Fruit fly (Drosophila melanogaster) Kc167 (cell line): ENCODE data around the gene Cubn.

Experiments used
- h ChIP-seq: fragments of >200 bp; optimal IDR thresholded peaks from 3 replicates; lab custom pipeline; 2018; ENCODE audit warnings: missing external identifiers
- insv ChIP-seq: fragments of >200 bp; optimal IDR thresholded peaks from 3 replicates; lab custom pipeline; 2018; ENCODE audit warnings: missing external identifiers
- ttk ChIP-seq: sonication (Bioruptor generic); optimal IDR thresholded peaks from 2 replicates; lab custom pipeline; 2017; ENCODE audit warnings: missing external identifiers

dm6 chrX:9608727-9609419 lies 37.8 kb upstream of the Cubn start, which contains the start of the genes LysRS and Hecw:
- TF ChIP-seq insv (lab: Kevin White, UChicago) = no peak
- TF ChIP-seq h (lab: Kevin White, UChicago) = no peak
- TF ChIP-seq ttk (lab: Kevin White, UChicago) = no peak
